Worm (Caenorhabditis elegans): ENCODE data around the gene R01E6.5.

DNA sequence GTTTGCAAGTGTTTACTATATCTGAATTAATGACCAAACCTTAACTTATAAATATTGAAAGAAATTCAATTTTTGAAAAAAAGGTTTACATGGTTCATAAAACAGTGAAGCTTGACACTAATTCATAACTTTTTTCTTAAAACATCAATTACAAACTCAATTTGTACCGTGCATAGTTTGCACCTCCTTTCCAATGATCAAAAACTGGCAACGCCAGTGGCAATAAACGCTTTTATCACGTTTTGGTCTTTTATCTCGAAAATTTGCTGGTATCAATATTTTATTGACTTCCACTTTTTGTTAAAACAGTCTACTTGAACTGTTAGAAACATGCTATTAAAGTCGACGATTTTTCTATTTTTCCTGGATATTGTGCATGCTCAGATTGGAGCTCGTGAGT, 41.6 kb downstream of the R01E6.5 start, which contains the start of gene F54B11.11:
- TF ChIP-seq ama-1 (optimal IDR thresholded peaks at IDR 0.05) = no peak
- no peak for TF ChIP-seq tra-4 (tag; optimal IDR thresholded peaks at IDR 0.05)
- TF ChIP-seq sea-1 (GFP tag; conservative IDR thresholded peaks at IDR 0.05) = no peak
- no peak for TF ChIP-seq hnd-1 (tag; optimal IDR thresholded peaks at IDR 0.05)
- no peak for TF ChIP-seq flt-1 (GFP tag; IDR thresholded peaks at IDR 0.05)
- no peak for TF ChIP-seq ceh-13 (GFP tag; optimal IDR thresholded peaks at IDR 0.05)
- TF ChIP-seq F13C5.2 (tag; optimal IDR thresholded peaks at IDR 0.05) = no peak
- no peak for TF ChIP-seq scrt-1 (GFP tag; IDR thresholded peaks at IDR 0.05)
- TF ChIP-seq hmbx-1 (tag; optimal IDR thresholded peaks at IDR 0.05) = no peak
- TF ChIP-seq aly-1 (tag; optimal IDR thresholded peaks at IDR 0.05) = no peak
- no peak for TF ChIP-seq tbx-11 (GFP tag; IDR thresholded peaks at IDR 0.05)

Measured in whole organism, early embryonic.